Worm (Caenorhabditis elegans) whole organism, mixed stage, embryonic: ENCODE measurements around the gene C16C8.4.

Source experiments
- M03D4.4 ChIP-seq: sonication (generic microtip); optimal IDR thresholded peaks from 2 replicates; lab custom pipeline; 2017; ENCODE audit warnings: mild to moderate bottlenecking, missing genetic modification characterization, missing compliant biosample characterization
- drap-1 ChIP-seq: fragments of 200-800 bp; sonication (Bioruptor generic); optimal IDR thresholded peaks from 3 replicates; lab custom pipeline; 2018; ENCODE audit warnings: mild to moderate bottlenecking, missing genetic modification characterization, missing compliant biosample characterization
- elt-3 ChIP-seq: fragments of 150-350 bp; optimal IDR thresholded peaks from 2 replicates; lab custom pipeline; 2014; ENCODE audit warnings: missing biosample characterization, missing genetic modification characterization
- lin-13 ChIP-seq: fragments of 150-350 bp; optimal IDR thresholded peaks from 2 replicates; lab custom pipeline; 2014; ENCODE audit warnings: missing biosample characterization, missing genetic modification characterization
- lsy-2 ChIP-seq: fragments of 150-350 bp; optimal IDR thresholded peaks from 2 replicates; lab custom pipeline; 2014; ENCODE audit warnings: missing biosample characterization, missing genetic modification characterization
- mep-1 ChIP-seq: fragments of 150-350 bp; optimal IDR thresholded peaks from 2 replicates; lab custom pipeline; 2017; ENCODE audit warnings: missing biosample characterization, missing genetic modification reagents, missing genetic modification characterization, inconsistent platforms
- nhr-12 ChIP-seq: fragments of 150-350 bp; optimal IDR thresholded peaks from 2 replicates; lab custom pipeline; 2014; ENCODE audit warnings: missing biosample characterization, missing genetic modification characterization
- nhr-237 ChIP-seq: fragments of 150-350 bp; optimal IDR thresholded peaks from 2 replicates; lab custom pipeline; 2014; ENCODE audit warnings: missing biosample characterization, missing genetic modification characterization
- nhr-76 ChIP-seq: sonication (generic microtip); optimal IDR thresholded peaks from 2 replicates; lab custom pipeline; 2017; ENCODE audit warnings: missing biosample characterization, missing genetic modification characterization
- snpc-4 ChIP-seq: fragments of 150-350 bp; optimal IDR thresholded peaks from 2 replicates; lab custom pipeline; 2014; ENCODE audit warnings: missing biosample characterization, missing genetic modification characterization
- unc-120 ChIP-seq: sonication (generic microtip); optimal IDR thresholded peaks from 2 replicates; lab custom pipeline; 2017; ENCODE audit warnings: missing genetic modification characterization, missing compliant biosample characterization; ENCODE audit not compliant: poor library complexity, severe bottlenecking
- unc-39 ChIP-seq: fragments of 150-350 bp; optimal IDR thresholded peaks from 2 replicates; lab custom pipeline; 2014; ENCODE audit warnings: missing biosample characterization, missing genetic modification characterization
- unc-62 ChIP-seq: fragments of 150-350 bp; optimal IDR thresholded peaks from 2 replicates; lab custom pipeline; 2014; ENCODE audit warnings: missing biosample characterization, missing genetic modification reagents, missing genetic modification characterization
- ztf-11 ChIP-seq: fragments of 150-350 bp; optimal IDR thresholded peaks from 2 replicates; lab custom pipeline; 2014; ENCODE audit warnings: missing biosample characterization, missing genetic modification characterization

- TF ChIP-seq nhr-12 (tag; lab: Kevin White, UChicago) (no peak), unc-62 (GFP tag; lab: Kevin White, UChicago) (no peak), unc-39 (tag; lab: Kevin White, UChicago) (no peak), mep-1 (tag; lab: Kevin White, UChicago) (no peak), ztf-11 (tag; lab: Kevin White, UChicago) (no peak), snpc-4 (tag; lab: Kevin White, UChicago) (no peak), lsy-2 (tag; lab: Kevin White, UChicago) (no peak), unc-120 (tag; lab: Kevin White, UChicago) (no peak), lin-13 (no peak), elt-3 (tag; lab: Kevin White, UChicago) (no peak), drap-1 (no peak), nhr-237 (tag; lab: Kevin White, UChicago) (no peak), M03D4.4 (no peak), nhr-76 (tag; lab: Kevin White, UChicago) (no peak)
Observed at ce11 chrII:3414383-3414910, 29.7 kb downstream of the C16C8.4 start, which contains the start of the genes F18A12.7 and F18A12.2.
